Worm (Caenorhabditis elegans) whole organism, mixed stage, embryonic: Measurements from ENCODE around the gene F15H10.12.

Experiments used
- M03D4.4 ChIP-seq: sonication (generic microtip); optimal IDR thresholded peaks from 2 replicates; lab custom pipeline; 2017; ENCODE audit warnings: mild to moderate bottlenecking, missing genetic modification characterization, missing compliant biosample characterization
- bed-3 ChIP-seq: fragments of 200-800 bp; sonication (Bioruptor generic); optimal IDR thresholded peaks from 3 replicates; lab custom pipeline; 2018; ENCODE audit warnings: mild to moderate bottlenecking, missing genetic modification characterization, moderate library complexity, missing compliant biosample characterization
- ceh-39 ChIP-seq: fragments of 150-350 bp; optimal IDR thresholded peaks from 2 replicates; lab custom pipeline; 2014; ENCODE audit warnings: missing biosample characterization, missing genetic modification characterization
- ceh-43 ChIP-seq: fragments of 200-800 bp; sonication (Bioruptor generic); optimal IDR thresholded peaks from 2 replicates; lab custom pipeline; 2018; ENCODE audit warnings: mild to moderate bottlenecking, missing genetic modification characterization, moderate library complexity, missing compliant biosample characterization
- ceh-83 ChIP-seq: fragments of 200-800 bp; sonication (Bioruptor generic); optimal IDR thresholded peaks from 2 replicates; lab custom pipeline; 2018; ENCODE audit warnings: mild to moderate bottlenecking, missing genetic modification characterization, missing compliant biosample characterization
- ces-1 ChIP-seq: fragments of 150-350 bp; optimal IDR thresholded peaks from 2 replicates; lab custom pipeline; 2014; ENCODE audit warnings: missing biosample characterization, missing genetic modification reagents, missing genetic modification characterization
- cnd-1 ChIP-seq: fragments of 200-800 bp; sonication (Bioruptor generic); optimal IDR thresholded peaks from 2 replicates; lab custom pipeline; 2018; ENCODE audit warnings: mild to moderate bottlenecking, missing genetic modification characterization, missing compliant biosample characterization
- drap-1 ChIP-seq: fragments of 200-800 bp; sonication (Bioruptor generic); optimal IDR thresholded peaks from 3 replicates; lab custom pipeline; 2018; ENCODE audit warnings: mild to moderate bottlenecking, missing genetic modification characterization, missing compliant biosample characterization
- elt-3 ChIP-seq: fragments of 150-350 bp; optimal IDR thresholded peaks from 2 replicates; lab custom pipeline; 2014; ENCODE audit warnings: missing biosample characterization, missing genetic modification characterization
- flh-1 ChIP-seq: fragments of 200-800 bp; sonication (Bioruptor generic); optimal IDR thresholded peaks from 2 replicates; lab custom pipeline; 2018; ENCODE audit warnings: mild to moderate bottlenecking, missing genetic modification characterization, moderate library complexity, missing compliant biosample characterization
- hlh-1 ChIP-seq: fragments of 150-350 bp; optimal IDR thresholded peaks from 2 replicates; lab custom pipeline; 2014; ENCODE audit warnings: missing biosample characterization, missing genetic modification reagents, missing genetic modification characterization
- lin-13 ChIP-seq: fragments of 150-350 bp; optimal IDR thresholded peaks from 2 replicates; lab custom pipeline; 2014; ENCODE audit warnings: missing biosample characterization, missing genetic modification characterization
- lsy-2 ChIP-seq: fragments of 150-350 bp; optimal IDR thresholded peaks from 2 replicates; lab custom pipeline; 2014; ENCODE audit warnings: missing biosample characterization, missing genetic modification characterization
- mab-5 ChIP-seq: fragments of 150-350 bp; optimal IDR thresholded peaks from 2 replicates; lab custom pipeline; 2014; ENCODE audit warnings: missing biosample characterization, missing genetic modification characterization
- mep-1 ChIP-seq: fragments of 150-350 bp; optimal IDR thresholded peaks from 2 replicates; lab custom pipeline; 2017; ENCODE audit warnings: missing biosample characterization, missing genetic modification reagents, missing genetic modification characterization, inconsistent platforms
- nhr-12 ChIP-seq: fragments of 150-350 bp; optimal IDR thresholded peaks from 2 replicates; lab custom pipeline; 2014; ENCODE audit warnings: missing biosample characterization, missing genetic modification characterization
- nhr-2 ChIP-seq: fragments of 150-350 bp; optimal IDR thresholded peaks from 2 replicates; lab custom pipeline; 2014; ENCODE audit warnings: missing biosample characterization, missing genetic modification characterization
- nhr-237 ChIP-seq: fragments of 150-350 bp; optimal IDR thresholded peaks from 2 replicates; lab custom pipeline; 2014; ENCODE audit warnings: missing biosample characterization, missing genetic modification characterization
- nhr-28 ChIP-seq: fragments of 150-350 bp; optimal IDR thresholded peaks from 2 replicates; lab custom pipeline; 2014; ENCODE audit warnings: missing biosample characterization, missing genetic modification characterization
- pha-4 ChIP-seq: fragments of 150-350 bp; optimal IDR thresholded peaks from 2 replicates; lab custom pipeline; 2018; ENCODE audit warnings: missing biosample characterization, missing genetic modification reagents, missing genetic modification characterization
- sem-2 ChIP-seq: fragments of 200-800 bp; sonication (Bioruptor generic); optimal IDR thresholded peaks from 2 replicates; lab custom pipeline; 2018; ENCODE audit warnings: mild to moderate bottlenecking, missing genetic modification characterization, missing compliant biosample characterization
- snpc-4 ChIP-seq: fragments of 150-350 bp; optimal IDR thresholded peaks from 2 replicates; lab custom pipeline; 2014; ENCODE audit warnings: missing biosample characterization, missing genetic modification characterization
- unc-120 ChIP-seq: sonication (generic microtip); optimal IDR thresholded peaks from 2 replicates; lab custom pipeline; 2017; ENCODE audit warnings: missing genetic modification characterization, missing compliant biosample characterization; ENCODE audit not compliant: poor library complexity, severe bottlenecking
- unc-39 ChIP-seq: fragments of 150-350 bp; optimal IDR thresholded peaks from 2 replicates; lab custom pipeline; 2014; ENCODE audit warnings: missing biosample characterization, missing genetic modification characterization
- unc-62 ChIP-seq: fragments of 150-350 bp; optimal IDR thresholded peaks from 2 replicates; lab custom pipeline; 2014; ENCODE audit warnings: missing biosample characterization, missing genetic modification reagents, missing genetic modification characterization
- zip-8 ChIP-seq: fragments of 150-350 bp; optimal IDR thresholded peaks from 2 replicates; lab custom pipeline; 2014; ENCODE audit warnings: missing biosample characterization, missing genetic modification characterization

Gene F15H10.12

ce11 chrV:10371951-10372350 lies 37.9 kb downstream of the F15H10.12 start, which contains the start of gene ugt-49:
ugt-49 (plus strand) TSS chrV:10372321.
- TF ChIP-seq nhr-237 (tag; lab: Kevin White, UChicago) (no peak), elt-3 (tag; lab: Kevin White, UChicago) (no peak)

- no peak for TF ChIP-seq sem-2 (GFP tag; lab: Kevin White, UChicago)
- no peak for TF ChIP-seq bed-3 (GFP tag; lab: Kevin White, UChicago)
- no peak for TF ChIP-seq flh-1 (GFP tag; lab: Kevin White, UChicago)
- no peak for TF ChIP-seq ces-1 (GFP tag; lab: Kevin White, UChicago)
- TF ChIP-seq cnd-1 (tag; lab: Kevin White, UChicago): no peak
- TF ChIP-seq nhr-237 (tag; lab: Kevin White, UChicago): no peak
- TF ChIP-seq, all 35 proteins: peak for 0
These were observed 38.7 kb downstream of the F15H10.12 start for ce11 chrV:10371177-10371576.

ce11 chrV:10368256-10368655 lies 41.6 kb downstream of the F15H10.12 start, which contains the start of gene sri-20:
sri-20 (plus strand) TSS chrV:10368556.
- TF ChIP-seq zip-8 (tag; lab: Kevin White, UChicago): no peak

- TF ChIP-seq lsy-2 (tag; lab: Kevin White, UChicago): no peak
- TF ChIP-seq, all 35 proteins: peak for 0
These were observed 46.0 kb downstream of the F15H10.12 start for ce11 chrV:10363834-10364233.

- TF ChIP-seq drap-1 (no peak), unc-120 (tag; lab: Kevin White, UChicago) (no peak), unc-39 (tag; lab: Kevin White, UChicago) (no peak), M03D4.4 (tag; lab: Kevin White, UChicago) (no peak), mep-1 (tag; lab: Kevin White, UChicago) (peak; percentile 54), ceh-43 (GFP tag; lab: Kevin White, UChicago) (no peak), ces-1 (GFP tag; lab: Kevin White, UChicago) (peak; percentile 89), hlh-1 (tag; lab: Kevin White, UChicago) (peak; percentile 10), ceh-83 (no peak), nhr-2 (tag; lab: Kevin White, UChicago) (no peak), nhr-237 (tag; lab: Kevin White, UChicago) (peak; percentile 32), ceh-39 (peak; percentile 18), flh-1 (GFP tag; lab: Kevin White, UChicago) (no peak), unc-62 (GFP tag; lab: Kevin White, UChicago) (no peak), pha-4 (tag; lab: Kevin White, UChicago) (peak; percentile 18), snpc-4 (no peak), cnd-1 (tag; lab: Kevin White, UChicago) (no peak), lin-13 (tag; lab: Kevin White, UChicago) (peak; percentile 23), nhr-28 (tag; lab: Kevin White, UChicago) (no peak), lsy-2 (tag; lab: Kevin White, UChicago) (peak; percentile 68)
These were observed 48.0 kb downstream of the F15H10.12 start, which contains the start of gene cash-1 for ce11 chrV:10361830-10362397. cash-1 (plus strand) TSS chrV:10362261.

ce11 chrV:10360186-10360585 lies 49.7 kb downstream of the F15H10.12 start:
- no peak for TF ChIP-seq zip-8 (tag; lab: Kevin White, UChicago)
- TF ChIP-seq nhr-237 (tag; lab: Kevin White, UChicago): no peak
- TF ChIP-seq nhr-12: no peak
- no peak for TF ChIP-seq M03D4.4 (tag; lab: Kevin White, UChicago)
- TF ChIP-seq mab-5 (tag; lab: Kevin White, UChicago): no peak
- no peak for TF ChIP-seq ces-1 (GFP tag; lab: Kevin White, UChicago)
